Fruit fly (Drosophila melanogaster): ENCODE measurements around the gene Srp68.
A peak's percentile ranks its signal among the peaks of the same experiment; 100 is the strongest.

DNA sequence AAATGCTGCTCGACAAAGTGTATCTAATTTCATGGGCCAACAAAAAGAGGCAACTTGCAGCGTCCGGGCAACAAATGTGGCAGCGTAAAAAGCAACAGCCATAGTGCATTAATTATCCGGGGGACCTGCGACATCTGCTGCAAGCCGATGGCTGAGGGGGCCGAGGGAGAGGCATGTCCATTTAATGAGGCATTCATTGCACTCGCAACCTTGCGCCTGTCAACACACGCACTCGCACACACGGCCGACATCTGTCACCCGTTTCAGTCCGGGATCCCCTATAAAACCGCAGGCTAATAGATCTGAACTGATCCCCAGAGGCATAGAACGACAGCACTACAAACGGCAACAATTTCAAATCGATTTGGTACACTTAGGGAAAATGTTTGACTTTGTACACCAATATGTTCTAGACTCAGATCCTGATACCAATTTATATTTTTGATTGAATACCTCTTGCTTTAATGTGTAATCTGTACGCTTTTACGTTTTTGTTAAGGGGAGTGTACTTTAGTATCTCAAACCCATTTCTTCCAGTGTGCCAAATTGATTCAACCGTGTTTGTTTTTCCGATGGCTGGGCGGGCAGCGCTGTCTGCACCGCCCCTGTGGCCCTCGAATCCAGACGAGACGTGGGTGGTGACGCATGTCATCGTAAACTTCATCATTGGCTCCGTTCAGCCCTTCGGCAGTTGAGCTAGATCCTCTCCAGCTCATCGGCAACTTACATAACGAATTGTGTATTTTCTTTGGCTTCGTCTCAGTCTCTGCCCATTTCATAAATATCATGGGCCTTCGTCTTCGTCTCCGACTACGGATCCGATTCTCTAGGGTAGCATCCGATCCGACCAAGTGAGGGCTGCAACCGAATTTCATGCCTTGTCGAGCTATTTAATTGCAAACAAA is 36.9 kb downstream of the Srp68 start:
- TF ChIP-seq CG13287 (GFP tag; IDR thresholded peaks at IDR 0.05; ENCODE audit: partially characterized antibody) = no peak
- peak; percentile 74 for TF ChIP-seq H2.0 (GFP tag; IDR thresholded peaks at IDR 0.05)
- TF ChIP-seq CG11085 (GFP tag; IDR thresholded peaks at IDR 0.05) = no peak
- peak; percentile 46 for TF ChIP-seq Myb (GFP tag; optimal IDR thresholded peaks at IDR 0.05)
- TF ChIP-seq Sin3A (optimal IDR thresholded peaks at IDR 0.05) = no peak
- no peak for TF ChIP-seq lov (optimal IDR thresholded peaks at IDR 0.05)
- peak; percentile 94 for TF ChIP-seq lov (GFP tag; IDR thresholded peaks at IDR 0.05)
- peak; percentile 70 for TF ChIP-seq CG2202 (tag; optimal IDR thresholded peaks at IDR 0.05)
- TF ChIP-seq peb (GFP tag; IDR thresholded peaks at IDR 0.05) = peak; percentile 67; the same call in 1 of the 2 replicates
- peak; percentile 69 for TF ChIP-seq Ptx1 (GFP tag; IDR thresholded peaks at IDR 0.05)
- TF ChIP-seq eve (GFP tag; optimal IDR thresholded peaks at IDR 0.05) = peak in 1 of 2 experiments; percentile 44
